Fruit fly (Drosophila melanogaster) whole organism, embryonic: ENCODE data around the gene CG17637.

Experiments
- BtbVII ChIP-seq: fragments of 200-800 bp; sonication (Bioruptor generic); optimal IDR thresholded peaks from 3 replicates; lab custom pipeline; 2017; ENCODE audit warnings: missing biosample characterization, mild to moderate bottlenecking, missing genetic modification characterization
- CG10267 ChIP-seq: fragments of 200-800 bp; sonication (Bioruptor generic); optimal IDR thresholded peaks from 2 replicates; lab custom pipeline; 2018; ENCODE audit warnings: missing biosample characterization, mild to moderate bottlenecking, missing genetic modification characterization, moderate library complexity
- CG10431 ChIP-seq: fragments of 200-800 bp; sonication (Bioruptor generic); optimal IDR thresholded peaks from 3 replicates; lab custom pipeline; 2018; ENCODE audit warnings: missing biosample characterization, mild to moderate bottlenecking, missing genetic modification characterization
- CG10543 ChIP-seq: fragments of 200-800 bp; sonication (Bioruptor generic); optimal IDR thresholded peaks from 3 replicates; lab custom pipeline; 2017; ENCODE audit warnings: missing biosample characterization, mild to moderate bottlenecking, missing genetic modification characterization, moderate library complexity
- CG11093 ChIP-seq: fragments of 200-800 bp; sonication (Bioruptor generic); IDR thresholded peaks from 3 replicates; pipeline ENCODE4 v1.3.6; 2022; ENCODE audit warnings: missing biosample characterization, missing genetic modification characterization
- CG12219 ChIP-seq: fragments of 200-800 bp; sonication (Bioruptor generic); optimal IDR thresholded peaks from 3 replicates; lab custom pipeline; 2018; ENCODE audit warnings: missing biosample characterization, mild to moderate bottlenecking, missing genetic modification characterization
- CG13424 ChIP-seq: fragments of 200-800 bp; sonication (Bioruptor generic); optimal IDR thresholded peaks from 2 replicates; lab custom pipeline; 2019; ENCODE audit warnings: missing biosample characterization, mild to moderate bottlenecking, missing genetic modification characterization, moderate library complexity
- CG13775 ChIP-seq: fragments of 200-800 bp; sonication (Bioruptor generic); optimal IDR thresholded peaks from 3 replicates; lab custom pipeline; 2017; ENCODE audit warnings: missing biosample characterization, mild to moderate bottlenecking, missing genetic modification characterization
- CG14667 ChIP-seq: fragments of 200-800 bp; sonication (Bioruptor generic); IDR thresholded peaks from 2 replicates; pipeline ENCODE4 v1.3.6; 2022; ENCODE audit warnings: missing biosample characterization, missing genetic modification characterization
- CG15269 ChIP-seq: fragments of 200-800 bp; sonication (Bioruptor generic); optimal IDR thresholded peaks from 2 replicates; lab custom pipeline; 2018; ENCODE audit warnings: missing biosample characterization, mild to moderate bottlenecking, missing genetic modification characterization, moderate library complexity
- CG1647 ChIP-seq: fragments of 200-800 bp; sonication (Bioruptor generic); optimal IDR thresholded peaks from 3 replicates; lab custom pipeline; 2016; ENCODE audit warnings: missing biosample characterization, missing genetic modification characterization
- CG18599 ChIP-seq: fragments of 200-800 bp; sonication (Bioruptor generic); optimal IDR thresholded peaks from 3 replicates; lab custom pipeline; 2017; ENCODE audit warnings: missing biosample characterization, missing genetic modification characterization, mild to moderate bottlenecking, moderate library complexity, missing genetic modification reagents
- CG2116 ChIP-seq: fragments of 200-800 bp; sonication (Bioruptor generic); optimal IDR thresholded peaks from 3 replicates; lab custom pipeline; 2018; ENCODE audit warnings: missing biosample characterization, mild to moderate bottlenecking, missing genetic modification characterization
- CG4328 ChIP-seq: fragments of 200-800 bp; sonication (Bioruptor generic); optimal IDR thresholded peaks from 3 replicates; lab custom pipeline; 2017; ENCODE audit warnings: missing biosample characterization, missing genetic modification reagents, missing genetic modification characterization
- CG43689 ChIP-seq: fragments of 200-800 bp; sonication (Bioruptor generic); IDR thresholded peaks from 2 replicates; pipeline ENCODE4 v1.3.6; 2022; ENCODE audit warnings: missing biosample characterization, missing genetic modification characterization
- CG5180 ChIP-seq: fragments of 200-800 bp; sonication (Bioruptor generic); optimal IDR thresholded peaks from 3 replicates; lab custom pipeline; 2017; ENCODE audit warnings: missing biosample characterization, missing genetic modification characterization, mild to moderate bottlenecking, moderate library complexity, missing genetic modification reagents
- CG7271 ChIP-seq: fragments of 200-800 bp; sonication (Bioruptor generic); optimal IDR thresholded peaks from 2 replicates; lab custom pipeline; 2018; ENCODE audit warnings: missing biosample characterization, mild to moderate bottlenecking, missing genetic modification characterization, moderate library complexity
- CG8290 ChIP-seq, 3 experiments: fragments of 200-800 bp; sonication (Bioruptor generic); optimal IDR thresholded peaks; 2 replicates each; lab custom pipeline; 2016 to 2019; ENCODE audit warnings: missing biosample characterization in 3 of 3, missing genetic modification characterization in 3 of 3, mild to moderate bottlenecking in 2 of 3, moderate library complexity in 1 of 3
- CG8478 ChIP-seq: fragments of >200 bp; optimal IDR thresholded peaks from 2 replicates; lab custom pipeline; 2018
- D19B ChIP-seq: fragments of 200-800 bp; sonication (Bioruptor generic); optimal IDR thresholded peaks from 2 replicates; lab custom pipeline; 2017; ENCODE audit warnings: missing biosample characterization, mild to moderate bottlenecking, missing genetic modification characterization
- Dfd ChIP-seq, 2 experiments: fragments of >200 bp; optimal IDR thresholded peaks; 2 replicates each; lab custom pipeline; 2017; ENCODE audit warnings: missing biosample characterization in 2 of 2, missing genetic modification characterization in 2 of 2
- Doc2 ChIP-seq: fragments of 200-800 bp; sonication (Bioruptor generic); IDR thresholded peaks from 2 replicates; pipeline ENCODE4 v1.3.6; 2022; ENCODE audit warnings: missing biosample characterization, missing genetic modification characterization
- HLH3B ChIP-seq: fragments of 200-800 bp; sonication (Bioruptor generic); IDR thresholded peaks from 2 replicates; pipeline ENCODE4 v1.3.6; 2022; ENCODE audit warnings: missing biosample characterization, missing genetic modification characterization
- HLH54F ChIP-seq: fragments of 200-800 bp; sonication (Bioruptor generic); optimal IDR thresholded peaks from 3 replicates; lab custom pipeline; 2016; ENCODE audit warnings: missing biosample characterization, missing genetic modification characterization
- Hmr ChIP-seq: fragments of 200-800 bp; sonication (Bioruptor generic); optimal IDR thresholded peaks from 3 replicates; lab custom pipeline; 2017; ENCODE audit warnings: mild to moderate bottlenecking, missing biosample characterization, missing genetic modification reagents, missing genetic modification characterization
- NC2β ChIP-seq: fragments of 200-800 bp; sonication (Bioruptor generic); optimal IDR thresholded peaks from 2 replicates; lab custom pipeline; 2016; ENCODE audit warnings: missing biosample characterization, missing genetic modification characterization
- Optix ChIP-seq: fragments of 200-800 bp; sonication (Bioruptor generic); IDR thresholded peaks from 3 replicates; pipeline ENCODE4 v1.3.6; 2022; ENCODE audit warnings: missing biosample characterization, missing genetic modification characterization
- Poxn ChIP-seq: fragments of 200-800 bp; sonication (Bioruptor generic); IDR thresholded peaks from 2 replicates; pipeline ENCODE4 v1.3.6; 2022; ENCODE audit warnings: missing biosample characterization, missing genetic modification characterization
- Taf1 ChIP-seq: fragments of 200-800 bp; sonication (Bioruptor generic); IDR thresholded peaks from 2 replicates; pipeline ENCODE4 v1.3.6; 2022; ENCODE audit warnings: missing biosample characterization, missing genetic modification characterization
- amos ChIP-seq: fragments of 200-800 bp; sonication (Bioruptor generic); IDR thresholded peaks from 2 replicates; pipeline ENCODE4 v1.3.6; 2022; ENCODE audit warnings: missing biosample characterization, missing genetic modification characterization; ENCODE audit not compliant: partially characterized antibody
- bigmax ChIP-seq: fragments of 200-800 bp; sonication (Bioruptor generic); optimal IDR thresholded peaks from 2 replicates; lab custom pipeline; 2018; ENCODE audit warnings: missing biosample characterization, mild to moderate bottlenecking, missing genetic modification characterization
- cad ChIP-seq: fragments of >200 bp; optimal IDR thresholded peaks from 2 replicates; lab custom pipeline; 2017; ENCODE audit warnings: missing biosample characterization, missing genetic modification characterization
- ci ChIP-seq: fragments of 200-800 bp; sonication (Bioruptor generic); IDR thresholded peaks from 3 replicates; pipeline ENCODE4 v1.3.6; 2022; ENCODE audit warnings: missing biosample characterization, missing genetic modification characterization
- eyg ChIP-seq: fragments of 200-800 bp; sonication (Bioruptor generic); optimal IDR thresholded peaks from 3 replicates; lab custom pipeline; 2016; ENCODE audit warnings: missing biosample characterization, missing genetic modification characterization
- fu2 ChIP-seq: fragments of 200-800 bp; sonication (Bioruptor generic); optimal IDR thresholded peaks from 2 replicates; lab custom pipeline; 2016; ENCODE audit warnings: missing biosample characterization, missing genetic modification characterization
- gcm ChIP-seq: fragments of 200-800 bp; sonication (Bioruptor generic); optimal IDR thresholded peaks from 2 replicates; lab custom pipeline; 2019; ENCODE audit warnings: missing biosample characterization, mild to moderate bottlenecking, missing genetic modification characterization, moderate library complexity
- gt ChIP-seq: fragments of 200-800 bp; sonication (Bioruptor generic); IDR thresholded peaks from 2 replicates; pipeline ENCODE4 v1.3.6; 2022; ENCODE audit warnings: missing biosample characterization, missing genetic modification characterization
- insv ChIP-seq, 2 experiments: fragments of 200-800 bp; sonication (Bioruptor generic); optimal IDR thresholded peaks; 3 replicates each; lab custom pipeline; 2016 to 2018; ENCODE audit warnings: missing biosample characterization in 2 of 2, missing genetic modification characterization in 2 of 2
- inv ChIP-seq: fragments of 200-800 bp; sonication (Bioruptor generic); IDR thresholded peaks from 2 replicates; pipeline ENCODE4 v1.3.6; 2022; ENCODE audit warnings: missing biosample characterization, missing genetic modification characterization; ENCODE audit not compliant: partially characterized antibody
- oc ChIP-seq: fragments of 200-800 bp; sonication (Bioruptor generic); optimal IDR thresholded peaks from 2 replicates; lab custom pipeline; 2018; ENCODE audit warnings: missing biosample characterization, mild to moderate bottlenecking, missing genetic modification characterization, moderate library complexity
- pho ChIP-seq: fragments of 200-800 bp; sonication (Bioruptor generic); optimal IDR thresholded peaks from 2 replicates; lab custom pipeline; 2016; ENCODE audit warnings: missing biosample characterization, missing genetic modification characterization
- pita ChIP-seq: fragments of 200-800 bp; sonication (Bioruptor generic); optimal IDR thresholded peaks from 2 replicates; lab custom pipeline; 2017; ENCODE audit warnings: missing biosample characterization, mild to moderate bottlenecking, missing genetic modification characterization
- schlank ChIP-seq: fragments of 200-800 bp; sonication (Bioruptor generic); optimal IDR thresholded peaks from 2 replicates; lab custom pipeline; 2018; ENCODE audit warnings: missing biosample characterization, mild to moderate bottlenecking, missing genetic modification characterization
- slbo ChIP-seq: fragments of 200-800 bp; sonication (Bioruptor generic); IDR thresholded peaks from 2 replicates; pipeline ENCODE4 v1.3.6; 2022; ENCODE audit warnings: missing biosample characterization, missing genetic modification characterization
- tgo ChIP-seq: fragments of 200-800 bp; sonication (Bioruptor generic); IDR thresholded peaks from 3 replicates; pipeline ENCODE4 v1.3.6; 2022; ENCODE audit warnings: missing biosample characterization, missing genetic modification characterization
- trh ChIP-seq: fragments of 200-800 bp; sonication (Bioruptor generic); optimal IDR thresholded peaks from 2 replicates; lab custom pipeline; 2016; ENCODE audit warnings: missing biosample characterization, missing genetic modification characterization
- usp ChIP-seq: fragments of >200 bp; optimal IDR thresholded peaks from 2 replicates; lab custom pipeline; 2017; ENCODE audit warnings: missing biosample characterization, missing genetic modification characterization
- vfl ChIP-seq: fragments of 200-800 bp; sonication (Bioruptor generic); optimal IDR thresholded peaks from 2 replicates; lab custom pipeline; 2016; ENCODE audit warnings: missing biosample characterization, missing genetic modification characterization
- zen ChIP-seq: fragments of 200-800 bp; sonication (Bioruptor generic); optimal IDR thresholded peaks from 3 replicates; lab custom pipeline; 2018; ENCODE audit warnings: missing biosample characterization, mild to moderate bottlenecking, missing genetic modification characterization, moderate library complexity
- zfh1 ChIP-seq: fragments of 200-800 bp; sonication (Bioruptor generic); IDR thresholded peaks from 3 replicates; pipeline ENCODE4 v1.3.6; 2022; ENCODE audit warnings: missing biosample characterization, missing genetic modification characterization

Gene CG17637

dm6 chr3L:20471499-20472313, 32.3 kb upstream of the CG17637 start (continued):
- TF ChIP-seq D19B (no peak), CG2116 (GFP tag; lab: Kevin White, UChicago) (peak; percentile 54), CG10431 (GFP tag; lab: Kevin White, UChicago) (no peak), eyg (peak; percentile 60), gcm (GFP tag; lab: Kevin White, UChicago) (no peak), CG43689 (no peak), pho (GFP tag; lab: Kevin White, UChicago) (no peak), tgo (GFP tag; lab: Robert Waterston, UW) (no peak), trh (GFP tag; lab: Kevin White, UChicago) (peak; percentile 12), fu2 (peak; percentile 12), CG18599 (GFP tag; lab: Kevin White, UChicago) (peak; percentile 79), NC2β (GFP tag; lab: Kevin White, UChicago) (peak; percentile 81), CG10543 (GFP tag; lab: Kevin White, UChicago) (peak; percentile 43), inv (GFP tag; lab: Robert Waterston, UW) (no peak), CG7271 (tag; lab: Kevin White, UChicago) (no peak), oc (tag; lab: Kevin White, UChicago) (peak; percentile 58), insv (GFP tag; optimal IDR thresholded peaks at IDR 0.05; lab: Kevin White, UChicago) (no peak), slbo (GFP tag; lab: Robert Waterston, UW) (peak; percentile 29; the same call in 1 of the 2 replicates), amos (GFP tag; lab: Robert Waterston, UW) (no peak), usp (GFP tag; lab: Kevin White, UChicago) (no peak), Poxn (GFP tag; lab: Robert Waterston, UW) (no peak), Taf1 (no peak), schlank (tag; lab: Kevin White, UChicago) (peak; percentile 71), CG15269 (no peak), CG12219 (GFP tag; lab: Kevin White, UChicago) (peak; percentile 30), bigmax (peak; percentile 3), Doc2 (GFP tag; lab: Robert Waterston, UW) (no peak), CG8290 (GFP tag; optimal IDR thresholded peaks at IDR 0.05; lab: Kevin White, UChicago) (peak; percentile 59), CG8290 (tag; optimal IDR thresholded peaks at IDR 0.05; lab: Kevin White, UChicago) (peak in 1 of 2 experiments; percentile 87), CG4328 (GFP tag; lab: Kevin White, UChicago) (peak; percentile 31), CG11093 (GFP tag; lab: Robert Waterston, UW) (no peak), CG8478 (no peak), Hmr (GFP tag; lab: Kevin White, UChicago) (peak; percentile 67), CG14667 (no peak), pita (GFP tag; lab: Kevin White, UChicago) (no peak), gt (GFP tag; lab: Robert Waterston, UW) (no peak), HLH3B (GFP tag; lab: Robert Waterston, UW) (peak; percentile 6; the same call in 1 of the 2 replicates), cad (no peak), zfh1 (GFP tag; lab: Robert Waterston, UW) (peak; percentile 75), CG5180 (GFP tag; lab: Kevin White, UChicago) (no peak), CG1647 (peak; percentile 11), vfl (GFP tag; lab: Kevin White, UChicago) (no peak), CG13424 (tag; lab: Kevin White, UChicago) (peak; percentile 58), HLH54F (GFP tag; lab: Kevin White, UChicago) (peak; percentile 34), CG10267 (tag; lab: Kevin White, UChicago) (no peak), BtbVII (GFP tag; lab: Kevin White, UChicago) (no peak), zen (tag; lab: Kevin White, UChicago) (peak; percentile 25), Dfd (GFP tag; optimal IDR thresholded peaks at IDR 0.05; lab: Kevin White, UChicago) (no peak), CG13775 (GFP tag; lab: Kevin White, UChicago) (no peak), ci (GFP tag; lab: Robert Waterston, UW) (peak; percentile 86), Optix (GFP tag; lab: Robert Waterston, UW) (no peak)
